Fruit fly (Drosophila melanogaster) whole organism: Measurements from ENCODE around the gene Trim9.

ENCODE experiments used
- CG8478 ChIP-seq: fragments of >200 bp; optimal IDR thresholded peaks from 2 replicates; lab custom pipeline; 2018; ENCODE audit warnings: inconsistent platforms
- Dll ChIP-seq: fragments of >200 bp; optimal IDR thresholded peaks from 2 replicates; lab custom pipeline; 2017
- EcR ChIP-seq, 2 experiments: fragments of >200 bp; optimal IDR thresholded peaks; 2 replicates each; lab custom pipeline; 2017; ENCODE audit warnings: missing biosample characterization in 2 of 2, missing genetic modification characterization in 2 of 2, missing genetic modification reagents in 2 of 2
- pan ChIP-seq: fragments of >200 bp; optimal IDR thresholded peaks from 2 replicates; lab custom pipeline; 2017
- psq ChIP-seq: fragments of >200 bp; optimal IDR thresholded peaks from 2 replicates; lab custom pipeline; 2017
- usp ChIP-seq: fragments of >200 bp; optimal IDR thresholded peaks from 2 replicates; lab custom pipeline; 2017; ENCODE audit warnings: missing biosample characterization, missing genetic modification characterization, mixed read lengths

- TF ChIP-seq EcR (GFP tag; optimal IDR thresholded peaks at IDR 0.05; lab: Kevin White, UChicago) (no peak), psq (no peak), usp (GFP tag; lab: Kevin White, UChicago) (no peak), CG8478 (lab: Kevin White, UChicago) (no peak), Dll (lab: Kevin White, UChicago) (no peak), pan (no peak)
Measured at dm6 chr2L:10657981-10658380, 113.3 kb downstream of the Trim9 start, which contains the start of gene CG45690.
